Fruit fly (Drosophila melanogaster) whole organism, embryonic: ENCODE data around the gene sunn.
A peak's percentile ranks its signal among the peaks of the same experiment; 100 is the strongest.

Experiments
- Ada2b ChIP-seq: fragments of 200-800 bp; sonication (Bioruptor generic); IDR thresholded peaks from 2 replicates; pipeline ENCODE4 v1.3.6; 2022; ENCODE audit warnings: missing biosample characterization, missing genetic modification characterization
- CG1024 ChIP-seq: fragments of 200-800 bp; sonication (Bioruptor generic); IDR thresholded peaks from 2 replicates; pipeline ENCODE4 v1.3.6; 2022; ENCODE audit warnings: missing biosample characterization, missing genetic modification characterization
- CG11247 ChIP-seq: fragments of 200-800 bp; sonication (Bioruptor generic); IDR thresholded peaks from 2 replicates; pipeline ENCODE4 v1.3.6; 2022; ENCODE audit warnings: missing biosample characterization, missing genetic modification characterization
- CG14710 ChIP-seq: fragments of 200-800 bp; sonication (Bioruptor generic); optimal IDR thresholded peaks from 3 replicates; lab custom pipeline; 2019; ENCODE audit warnings: missing biosample characterization, mild to moderate bottlenecking, missing genetic modification characterization, moderate library complexity
- CG15514 ChIP-seq: fragments of 200-800 bp; sonication (Bioruptor generic); optimal IDR thresholded peaks from 3 replicates; lab custom pipeline; 2017; ENCODE audit warnings: missing biosample characterization, missing genetic modification characterization, mild to moderate bottlenecking, moderate library complexity, missing genetic modification reagents
- CG17359 ChIP-seq: fragments of 200-800 bp; sonication (Bioruptor generic); optimal IDR thresholded peaks from 3 replicates; lab custom pipeline; 2018; ENCODE audit warnings: missing biosample characterization, mild to moderate bottlenecking, missing genetic modification characterization, moderate library complexity
- CG2875 ChIP-seq: fragments of 200-800 bp; sonication (Bioruptor generic); optimal IDR thresholded peaks from 2 replicates; lab custom pipeline; 2017; ENCODE audit warnings: missing biosample characterization, mild to moderate bottlenecking, missing genetic modification characterization, missing genetic modification reagents
- CG3407 ChIP-seq: fragments of 200-800 bp; sonication (Bioruptor generic); optimal IDR thresholded peaks from 2 replicates; lab custom pipeline; 2018; ENCODE audit warnings: missing biosample characterization, mild to moderate bottlenecking, missing genetic modification characterization
- CG4328 ChIP-seq: fragments of 200-800 bp; sonication (Bioruptor generic); optimal IDR thresholded peaks from 3 replicates; lab custom pipeline; 2017; ENCODE audit warnings: missing biosample characterization, missing genetic modification reagents, missing genetic modification characterization
- CG6791 ChIP-seq: fragments of 200-800 bp; sonication (Bioruptor generic); IDR thresholded peaks from 3 replicates; pipeline ENCODE4 v1.3.6; 2022; ENCODE audit warnings: missing biosample characterization, missing genetic modification characterization; ENCODE audit not compliant: partially characterized antibody
- CG7556 ChIP-seq: fragments of 200-800 bp; sonication (Bioruptor generic); optimal IDR thresholded peaks from 2 replicates; lab custom pipeline; 2017; ENCODE audit warnings: missing biosample characterization, mild to moderate bottlenecking, missing genetic modification characterization
- CG7928 ChIP-seq: fragments of 200-800 bp; sonication (Bioruptor generic); optimal IDR thresholded peaks from 2 replicates; lab custom pipeline; 2017; ENCODE audit warnings: missing biosample characterization, mild to moderate bottlenecking, missing genetic modification characterization
- CG8944 ChIP-seq: fragments of 200-800 bp; sonication (Bioruptor generic); optimal IDR thresholded peaks from 3 replicates; lab custom pipeline; 2016; ENCODE audit warnings: missing biosample characterization, missing genetic modification characterization
- CG9932 ChIP-seq: fragments of 200-800 bp; sonication (Bioruptor generic); IDR thresholded peaks from 2 replicates; pipeline ENCODE4 v1.3.6; 2022; ENCODE audit warnings: missing biosample characterization, missing genetic modification characterization
- D19B ChIP-seq: fragments of 200-800 bp; sonication (Bioruptor generic); optimal IDR thresholded peaks from 2 replicates; lab custom pipeline; 2017; ENCODE audit warnings: missing biosample characterization, mild to moderate bottlenecking, missing genetic modification characterization
- Doc3 ChIP-seq: fragments of 200-800 bp; sonication (Bioruptor generic); IDR thresholded peaks from 3 replicates; pipeline ENCODE4 v1.3.6; 2022; ENCODE audit warnings: missing biosample characterization, missing genetic modification characterization; ENCODE audit not compliant: partially characterized antibody
- E2f1 ChIP-seq: fragments of 200-800 bp; sonication (Bioruptor generic); IDR thresholded peaks from 2 replicates; pipeline ENCODE4 v1.3.6; 2022; ENCODE audit warnings: missing biosample characterization, missing genetic modification characterization
- Elba2 ChIP-seq: fragments of 200-800 bp; sonication (Bioruptor generic); optimal IDR thresholded peaks from 3 replicates; lab custom pipeline; 2016; ENCODE audit warnings: missing biosample characterization, missing genetic modification characterization
- Fer2 ChIP-seq: fragments of 200-800 bp; sonication (Bioruptor generic); optimal IDR thresholded peaks from 2 replicates; lab custom pipeline; 2018; ENCODE audit warnings: missing biosample characterization, mild to moderate bottlenecking, missing genetic modification characterization, moderate library complexity
- HHEX ChIP-seq: fragments of 200-800 bp; sonication (Bioruptor generic); optimal IDR thresholded peaks from 3 replicates; lab custom pipeline; 2017; ENCODE audit warnings: missing biosample characterization, mild to moderate bottlenecking, missing genetic modification characterization, missing genetic modification reagents
- HmgD ChIP-seq: fragments of 200-800 bp; sonication (Bioruptor generic); optimal IDR thresholded peaks from 3 replicates; lab custom pipeline; 2016; ENCODE audit warnings: missing biosample characterization, missing genetic modification characterization
- Lhr ChIP-seq: fragments of 200-800 bp; sonication (Bioruptor generic); optimal IDR thresholded peaks from 3 replicates; lab custom pipeline; 2017; ENCODE audit warnings: mild to moderate bottlenecking, missing biosample characterization, missing genetic modification reagents, missing genetic modification characterization
- Neu2 ChIP-seq: fragments of 200-800 bp; sonication (Bioruptor generic); optimal IDR thresholded peaks from 3 replicates; lab custom pipeline; 2016; ENCODE audit warnings: missing biosample characterization, missing genetic modification characterization, borderline replicate concordance
- PHDP ChIP-seq: fragments of 200-800 bp; sonication (Bioruptor generic); optimal IDR thresholded peaks from 3 replicates; lab custom pipeline; 2018; ENCODE audit warnings: missing biosample characterization, mild to moderate bottlenecking, missing genetic modification characterization, moderate library complexity
- Pdp1 ChIP-seq, 2 experiments: fragments of 200-800 bp; sonication (Bioruptor generic); optimal IDR thresholded peaks; 3 replicates each; lab custom pipeline; 2016; ENCODE audit warnings: missing biosample characterization in 2 of 2, missing genetic modification characterization in 2 of 2, mild to moderate bottlenecking in 1 of 2, moderate library complexity in 1 of 2
- Side ChIP-seq: fragments of 200-800 bp; sonication (Bioruptor generic); optimal IDR thresholded peaks from 2 replicates; lab custom pipeline; 2016; ENCODE audit warnings: missing biosample characterization, missing genetic modification characterization
- Sox100B ChIP-seq: fragments of 200-800 bp; sonication (Bioruptor generic); optimal IDR thresholded peaks from 3 replicates; lab custom pipeline; 2018; ENCODE audit warnings: missing biosample characterization, mild to moderate bottlenecking, missing genetic modification characterization
- amos ChIP-seq: fragments of 200-800 bp; sonication (Bioruptor generic); IDR thresholded peaks from 2 replicates; pipeline ENCODE4 v1.3.6; 2022; ENCODE audit warnings: missing biosample characterization, missing genetic modification characterization; ENCODE audit not compliant: partially characterized antibody
- bbx ChIP-seq: fragments of 200-800 bp; sonication (Bioruptor generic); IDR thresholded peaks from 2 replicates; pipeline ENCODE4 v1.3.6; 2022; ENCODE audit warnings: missing biosample characterization, missing genetic modification characterization; ENCODE audit not compliant: partially characterized antibody
- chm ChIP-seq: fragments of 200-800 bp; sonication (Bioruptor generic); IDR thresholded peaks from 2 replicates; pipeline ENCODE4 v1.3.6; 2022; ENCODE audit warnings: missing biosample characterization, missing genetic modification characterization
- cwo ChIP-seq: fragments of 200-800 bp; sonication (Bioruptor generic); optimal IDR thresholded peaks from 3 replicates; lab custom pipeline; 2017; ENCODE audit warnings: missing biosample characterization, missing genetic modification characterization, mild to moderate bottlenecking, moderate library complexity, missing genetic modification reagents
- dati ChIP-seq: fragments of 200-800 bp; sonication (Bioruptor generic); IDR thresholded peaks from 2 replicates; pipeline ENCODE4 v1.3.6; 2022; ENCODE audit warnings: missing biosample characterization, missing genetic modification characterization
- dmrt11E ChIP-seq: fragments of 200-800 bp; sonication (Bioruptor generic); optimal IDR thresholded peaks from 3 replicates; lab custom pipeline; 2018; ENCODE audit warnings: missing biosample characterization, mild to moderate bottlenecking, missing genetic modification characterization, moderate library complexity
- fru ChIP-seq: fragments of >200 bp; optimal IDR thresholded peaks from 2 replicates; lab custom pipeline; 2017
- ftz-f1 ChIP-seq: fragments of 200-800 bp; sonication (Bioruptor generic); optimal IDR thresholded peaks from 2 replicates; lab custom pipeline; 2016; ENCODE audit warnings: missing biosample characterization, missing genetic modification characterization
- grau ChIP-seq: fragments of 200-800 bp; optimal IDR thresholded peaks from 3 replicates; lab custom pipeline; 2019; ENCODE audit warnings: missing biosample characterization, mild to moderate bottlenecking, missing genetic modification characterization, moderate library complexity
- maf-S ChIP-seq: fragments of 200-800 bp; sonication (Bioruptor generic); optimal IDR thresholded peaks from 2 replicates; lab custom pipeline; 2016; ENCODE audit warnings: missing biosample characterization, missing genetic modification characterization
- pan ChIP-seq, 4 experiments: fragments of >200 bp in 3 of 4; fragments of 200-800 bp in 1 of 4; sonication (Bioruptor generic) in 1 of 4; optimal IDR thresholded peaks in 3 of 4; IDR thresholded peaks in 1 of 4; 2 replicates each; pipeline versions ENCODE4 v1.3.6 to Lab custom; 2017 to 2022; ENCODE audit warnings: missing biosample characterization in 2 of 4, missing genetic modification characterization in 2 of 4, mixed read lengths in 1 of 4
- pum ChIP-seq: fragments of 200-800 bp; sonication (Bioruptor generic); optimal IDR thresholded peaks from 2 replicates; lab custom pipeline; 2016; ENCODE audit warnings: missing biosample characterization, missing genetic modification characterization
- row ChIP-seq: fragments of 200-800 bp; sonication (Bioruptor generic); IDR thresholded peaks from 3 replicates; pipeline ENCODE4 v1.3.6; 2022; ENCODE audit warnings: missing biosample characterization, missing genetic modification characterization
- sob ChIP-seq: fragments of 200-800 bp; sonication (Bioruptor generic); IDR thresholded peaks from 2 replicates; pipeline ENCODE4 v1.3.6; 2022; ENCODE audit warnings: missing biosample characterization, missing genetic modification characterization
- tll ChIP-seq, 2 experiments: fragments of 200-800 bp in 1 of 2; fragments of >200 bp in 1 of 2; sonication (Bioruptor generic) in 1 of 2; optimal IDR thresholded peaks; 2 replicates each; lab custom pipeline; 2017 to 2019; ENCODE audit warnings: missing biosample characterization in 2 of 2, missing genetic modification characterization in 2 of 2, mild to moderate bottlenecking in 1 of 2, moderate library complexity in 1 of 2
- trh ChIP-seq: fragments of 200-800 bp; sonication (Bioruptor generic); optimal IDR thresholded peaks from 2 replicates; lab custom pipeline; 2016; ENCODE audit warnings: missing biosample characterization, missing genetic modification characterization
- unc-4 ChIP-seq: fragments of 200-800 bp; sonication (Bioruptor generic); IDR thresholded peaks from 2 replicates; pipeline ENCODE4 v1.3.6; 2022; ENCODE audit warnings: missing biosample characterization, missing genetic modification characterization; ENCODE audit not compliant: partially characterized antibody
- vnd ChIP-seq: fragments of 200-800 bp; sonication (Bioruptor generic); IDR thresholded peaks from 3 replicates; pipeline ENCODE4 v1.3.6; 2022; ENCODE audit warnings: missing biosample characterization, missing genetic modification characterization; ENCODE audit not compliant: partially characterized antibody
- zen ChIP-seq: fragments of 200-800 bp; sonication (Bioruptor generic); optimal IDR thresholded peaks from 3 replicates; lab custom pipeline; 2018; ENCODE audit warnings: missing biosample characterization, mild to moderate bottlenecking, missing genetic modification characterization, moderate library complexity
- zfh1 ChIP-seq: fragments of 200-800 bp; sonication (Bioruptor generic); IDR thresholded peaks from 3 replicates; pipeline ENCODE4 v1.3.6; 2022; ENCODE audit warnings: missing biosample characterization, missing genetic modification characterization

The sunn gene

DNA sequence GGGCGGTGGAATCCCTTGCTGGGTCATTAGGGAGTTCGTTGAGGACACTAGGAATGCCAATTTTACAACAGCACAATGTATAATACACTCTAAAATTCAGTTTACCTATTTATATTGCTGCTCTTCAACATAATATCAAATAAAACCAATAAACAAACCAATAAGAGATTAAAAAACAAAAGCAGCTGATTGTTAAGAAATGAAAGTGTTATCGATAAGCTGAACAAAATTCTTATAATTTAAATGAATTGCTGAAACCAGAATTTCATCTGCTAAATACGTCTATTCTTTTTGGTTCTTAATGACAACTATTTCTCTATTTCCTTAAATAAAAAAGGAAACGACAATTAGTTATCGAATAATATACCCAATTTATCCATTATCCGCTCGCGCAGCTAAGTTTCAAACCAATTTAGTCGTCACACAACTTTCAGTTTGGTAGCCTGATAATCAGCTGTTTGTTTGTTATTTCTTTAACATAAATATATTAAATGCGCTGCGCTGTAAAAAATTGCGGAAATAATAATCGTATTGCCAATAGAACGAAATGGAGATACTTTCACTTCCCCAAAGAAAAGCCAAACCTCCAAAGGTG, 36.8 kb upstream of the sunn start, which contains the start of the genes Pldn and CG14135 (continued):
- TF ChIP-seq E2f1 (GFP tag; lab: Robert Waterston, UW): no peak
- TF ChIP-seq bbx (GFP tag; lab: Robert Waterston, UW): no peak
- peak; percentile 37 for TF ChIP-seq zen (tag; lab: Kevin White, UChicago)
- TF ChIP-seq dmrt11E (tag; lab: Kevin White, UChicago): no peak
- TF ChIP-seq CG3407 (GFP tag; lab: Kevin White, UChicago): no peak
- TF ChIP-seq ftz-f1 (GFP tag; lab: Kevin White, UChicago): no peak
- no peak for TF ChIP-seq CG9932
- TF ChIP-seq Lhr: no peak
- TF ChIP-seq, all 482 proteins: peak for 64

DNA sequence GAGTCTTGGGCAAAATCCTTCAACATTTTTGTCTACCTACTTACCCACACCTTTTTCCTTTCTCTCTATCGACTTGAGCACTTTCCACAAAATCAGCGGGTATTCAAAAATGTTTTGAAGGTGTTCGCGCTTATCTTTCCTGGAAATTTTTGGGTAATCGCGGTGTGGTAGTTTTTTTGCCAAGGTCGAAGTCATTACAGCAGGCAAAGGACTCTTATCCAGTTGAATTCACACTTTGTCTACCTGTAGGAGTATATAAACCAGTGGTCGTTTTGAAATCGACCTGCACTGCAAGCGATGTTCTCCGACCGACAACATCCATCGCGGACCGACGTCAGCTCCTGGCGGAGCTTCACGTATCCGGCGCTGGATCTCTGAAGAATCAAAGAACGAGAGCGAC, 35.3 kb upstream of the sunn start:
- TF ChIP-seq pan (optimal IDR thresholded peaks at IDR 0.05; lab: Kevin White, UChicago) (no peak), pan (GFP tag; optimal IDR thresholded peaks at IDR 0.05 in 1 of 2, IDR thresholded peaks at IDR 0.05 in 1 of 2) (no peak), maf-S (GFP tag; lab: Kevin White, UChicago) (no peak), Fer2 (tag; lab: Kevin White, UChicago) (no peak), CG6791 (0 out of 3 replicates have a peak, but pooled peaks have one; percentile 45), tll (GFP tag; optimal IDR thresholded peaks at IDR 0.05; lab: Kevin White, UChicago) (peak in 1 of 2 experiments; percentile 25), CG4328 (GFP tag; lab: Kevin White, UChicago) (no peak), sob (GFP tag; lab: Robert Waterston, UW) (0 out of 2 replicates have a peak, but pooled peaks have one; percentile 15), Doc3 (GFP tag; lab: Robert Waterston, UW) (no peak), zfh1 (peak; percentile 8; the same call in 1 of the 3 replicates), HHEX (GFP tag; lab: Kevin White, UChicago) (no peak), CG14710 (no peak), HmgD (GFP tag; lab: Kevin White, UChicago) (no peak), fru (lab: Kevin White, UChicago) (no peak), row (GFP tag; lab: Robert Waterston, UW) (no peak), D19B (GFP tag; lab: Kevin White, UChicago) (no peak), Pdp1 (GFP tag; optimal IDR thresholded peaks at IDR 0.05; lab: Kevin White, UChicago) (no peak), chm (GFP tag; lab: Robert Waterston, UW) (0 out of 2 replicates have a peak, but pooled peaks have one; percentile 28), Ada2b (no peak), zen (tag; lab: Kevin White, UChicago) (peak; percentile 99), Elba2 (GFP tag; lab: Kevin White, UChicago) (no peak), grau (no peak), CG7928 (GFP tag; lab: Kevin White, UChicago) (no peak), CG11247 (no peak), CG17359 (tag; lab: Kevin White, UChicago) (no peak), CG2875 (no peak), pum (GFP tag; lab: Kevin White, UChicago) (no peak), dati (GFP tag; lab: Robert Waterston, UW) (no peak), amos (GFP tag; lab: Robert Waterston, UW) (0 out of 2 replicates have a peak, but pooled peaks have one; percentile 31), CG15514 (no peak), Sox100B (GFP tag; lab: Kevin White, UChicago) (no peak), PHDP (no peak), cwo (no peak), CG7556 (GFP tag; lab: Kevin White, UChicago) (no peak), CG8944 (GFP tag; lab: Kevin White, UChicago) (no peak), vnd (GFP tag; lab: Robert Waterston, UW) (peak; percentile 11; the same call in 1 of the 3 replicates), trh (no peak), Neu2 (GFP tag; lab: Kevin White, UChicago) (peak; percentile 11), unc-4 (GFP tag; lab: Robert Waterston, UW) (no peak), CG1024 (GFP tag; lab: Robert Waterston, UW) (no peak), Side (GFP tag; lab: Kevin White, UChicago) (no peak)
